Worm (Caenorhabditis elegans): ENCODE results near the gene ergi-3.

ce11 chrX:15630340-15630739, 13.8 kb upstream of the ergi-3 start, which contains the start of gene K09E9.4:
- TF ChIP-seq W03F9.2 (tag; optimal IDR thresholded peaks at IDR 0.05): no peak
- TF ChIP-seq him-1 (tag; optimal IDR thresholded peaks at IDR 0.05): no peak

All from whole organism, L4/young adult.